Worm (Caenorhabditis elegans): ENCODE data around the gene prx-1.

Gene prx-1

DNA sequence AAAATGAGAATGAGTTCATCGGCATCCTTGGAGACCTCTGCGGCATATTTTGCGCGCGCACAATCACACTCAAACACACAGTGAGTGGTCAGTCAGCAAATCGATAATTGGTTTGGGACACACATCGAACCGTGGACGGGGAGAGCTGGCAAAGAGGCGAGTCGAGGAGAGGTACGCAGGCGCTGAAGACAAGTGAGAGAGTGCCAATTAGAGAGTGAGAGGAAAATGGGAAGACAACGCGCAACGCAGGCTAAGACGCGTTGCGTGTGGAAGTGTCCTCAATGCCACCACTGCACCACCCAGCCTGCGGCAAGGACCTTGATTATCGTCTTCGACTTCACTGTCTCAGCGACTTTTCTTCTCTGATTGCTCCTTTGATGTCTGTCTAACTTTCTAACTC, 16.5 kb upstream of the prx-1 start:
- TF ChIP-seq hnd-1 (tag; optimal IDR thresholded peaks at IDR 0.05): no peak
- TF ChIP-seq hmg-4 (GFP tag; optimal IDR thresholded peaks at IDR 0.05): peak; percentile 75

DNA sequence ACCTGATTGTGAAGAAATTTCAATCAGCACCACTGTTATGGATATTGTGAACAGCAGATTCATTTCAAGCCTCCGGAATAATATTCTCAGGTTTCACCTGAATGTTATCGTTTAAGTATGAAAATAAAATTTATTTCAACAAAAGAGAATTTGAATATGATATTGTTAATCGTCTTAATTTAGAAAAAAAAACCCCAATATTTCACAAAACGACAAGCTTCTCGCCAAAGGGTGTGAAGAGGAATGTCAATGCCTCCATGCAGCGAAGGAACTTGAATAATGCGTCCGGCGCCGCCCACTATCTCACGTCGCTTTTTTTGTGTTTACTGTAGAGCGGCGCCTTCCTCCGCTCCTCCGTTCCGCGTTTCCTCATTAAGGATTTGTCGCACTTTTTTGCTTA, 10.6 kb upstream of the prx-1 start, which contains the start of gene C11H1.5:
TSS of gene C11H1.5 (minus strand) at position 101 of the 400 bp plus-strand sequence.
- TF ChIP-seq pes-1 (GFP tag; IDR thresholded peaks at IDR 0.05) (no peak), ceh-13 (GFP tag; optimal IDR thresholded peaks at IDR 0.05) (no peak), B0310.2 (tag; optimal IDR thresholded peaks at IDR 0.05) (no peak), flt-1 (GFP tag; IDR thresholded peaks at IDR 0.05) (no peak), scrt-1 (GFP tag; IDR thresholded peaks at IDR 0.05) (no peak)

DNA sequence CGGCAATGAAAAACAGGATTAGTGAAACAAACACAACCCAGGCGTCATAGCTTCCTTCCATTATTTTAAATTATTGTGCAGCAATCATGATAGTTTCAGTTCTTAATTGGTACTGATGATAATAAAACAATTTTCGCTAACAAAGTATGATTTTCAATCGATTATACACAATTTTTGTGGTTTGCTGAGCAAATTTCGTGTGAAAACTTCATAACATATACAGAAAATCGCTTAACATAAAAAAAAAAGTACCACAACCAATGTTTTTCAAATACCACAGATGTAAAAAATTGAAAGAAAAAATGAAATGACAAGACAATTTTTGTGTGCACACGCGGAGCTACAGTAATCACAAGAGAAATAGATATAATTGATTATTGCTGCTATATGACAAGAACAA, 6.1 kb upstream of the prx-1 start, which contains the start of gene gphr-2:
TSS of gene gphr-2 (minus strand) at position 101 of the 400 bp plus-strand sequence.
- no peak for TF ChIP-seq hnd-1 (tag; optimal IDR thresholded peaks at IDR 0.05)
- TF ChIP-seq B0310.2 (tag; optimal IDR thresholded peaks at IDR 0.05): no peak
- no peak for TF ChIP-seq aly-1 (tag; optimal IDR thresholded peaks at IDR 0.05)
- TF ChIP-seq hmbx-1 (tag; optimal IDR thresholded peaks at IDR 0.05): no peak
- no peak for TF ChIP-seq pes-1 (GFP tag; IDR thresholded peaks at IDR 0.05)
- no peak for TF ChIP-seq flt-1 (GFP tag; IDR thresholded peaks at IDR 0.05)
- TF ChIP-seq ets-7 (tag; optimal IDR thresholded peaks at IDR 0.05): no peak
- no peak for TF ChIP-seq F13C5.2 (tag; optimal IDR thresholded peaks at IDR 0.05)
- no peak for TF ChIP-seq scrt-1 (GFP tag; IDR thresholded peaks at IDR 0.05)
- no peak for TF ChIP-seq tra-4 (tag; optimal IDR thresholded peaks at IDR 0.05)
- TF ChIP-seq ceh-13 (GFP tag; optimal IDR thresholded peaks at IDR 0.05): no peak

DNA sequence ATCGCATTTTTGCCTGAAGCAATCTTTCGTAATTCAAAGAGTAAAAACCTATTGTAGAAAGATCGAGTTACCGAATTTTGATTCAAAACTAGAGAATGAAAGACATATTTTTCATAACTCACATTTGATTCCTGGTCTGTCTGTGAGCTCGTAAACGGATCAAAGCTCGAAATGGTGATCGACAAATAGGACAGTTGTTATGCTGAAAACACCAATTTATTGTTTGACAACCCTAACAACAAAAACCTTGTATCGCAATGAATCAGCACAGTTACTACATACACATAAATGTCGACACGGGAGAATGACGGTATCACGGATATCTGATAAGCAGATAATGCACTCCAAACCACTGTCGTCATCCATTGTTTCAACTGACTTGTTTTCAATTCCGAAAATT, 4.1 kb upstream of the prx-1 start:
- TF ChIP-seq B0310.2 (tag; optimal IDR thresholded peaks at IDR 0.05) (no peak), pes-1 (GFP tag; IDR thresholded peaks at IDR 0.05) (no peak), tbx-37 (GFP tag; conservative IDR thresholded peaks at IDR 0.05) (no peak), tbx-11 (GFP tag; IDR thresholded peaks at IDR 0.05) (no peak), ama-1 (optimal IDR thresholded peaks at IDR 0.05) (no peak), tra-4 (tag; optimal IDR thresholded peaks at IDR 0.05) (no peak), ets-7 (tag; optimal IDR thresholded peaks at IDR 0.05) (no peak), ceh-36 (tag; optimal IDR thresholded peaks at IDR 0.05) (no peak)

DNA sequence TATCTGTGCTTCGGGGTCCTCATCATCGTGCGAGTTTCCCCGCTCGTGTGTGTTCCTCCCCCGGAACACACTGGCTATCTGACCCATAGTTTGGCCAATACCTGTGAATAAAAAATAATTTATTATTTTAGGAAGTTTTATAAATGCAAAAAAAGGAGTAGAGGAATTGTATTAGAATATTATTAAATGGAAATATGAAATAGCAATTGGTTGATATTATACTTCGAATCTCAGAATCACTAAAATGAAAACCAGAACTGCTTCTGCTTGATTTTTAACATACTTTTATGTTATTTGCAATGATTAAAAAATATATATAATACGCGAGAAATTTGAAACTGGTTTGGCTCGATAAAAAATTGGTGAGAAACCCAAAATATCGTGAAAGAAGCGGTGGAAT, 2.1 kb upstream of the prx-1 start, which contains the start of gene mgrn-1:
TSS of gene mgrn-1 (minus strand) at position 101 of the 400 bp plus-strand sequence.
- TF ChIP-seq ceh-13 (GFP tag; optimal IDR thresholded peaks at IDR 0.05): no peak
- TF ChIP-seq tra-4 (tag; optimal IDR thresholded peaks at IDR 0.05): no peak
- no peak for TF ChIP-seq sea-1 (GFP tag; conservative IDR thresholded peaks at IDR 0.05)
- TF ChIP-seq flt-1 (GFP tag; IDR thresholded peaks at IDR 0.05): no peak
- TF ChIP-seq hmbx-1 (tag; optimal IDR thresholded peaks at IDR 0.05): no peak
- no peak for TF ChIP-seq tbx-11 (GFP tag; IDR thresholded peaks at IDR 0.05)
- TF ChIP-seq aly-1 (tag; optimal IDR thresholded peaks at IDR 0.05): no peak
- TF ChIP-seq ets-7 (tag; optimal IDR thresholded peaks at IDR 0.05): no peak

DNA sequence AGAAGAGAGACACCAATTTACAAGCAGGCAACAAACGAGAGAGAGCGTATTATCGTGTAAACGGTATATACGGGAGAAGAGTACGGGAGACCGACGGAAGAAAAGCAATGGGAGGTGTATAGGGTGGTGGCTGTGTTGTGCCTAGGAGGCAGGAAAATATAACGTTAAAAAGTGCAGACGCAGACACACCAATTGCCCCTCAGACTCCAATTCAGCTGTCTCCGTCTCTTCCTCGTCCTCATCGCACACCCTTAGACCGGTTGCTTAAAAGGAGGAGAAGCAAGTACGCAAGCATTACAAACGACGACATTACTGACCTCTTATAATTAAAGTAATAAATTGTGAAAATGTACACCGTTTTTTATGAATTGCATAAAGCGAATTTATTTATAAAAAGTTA, 1.3 kb upstream of the prx-1 start:
- 0 out of 2 replicates have a peak, but pooled peaks have one; percentile 18 for TF ChIP-seq tbx-37 (GFP tag; conservative IDR thresholded peaks at IDR 0.05)
- TF ChIP-seq scrt-1 (GFP tag; IDR thresholded peaks at IDR 0.05): 0 out of 2 replicates have a peak, but pooled peaks have one; percentile 28
- peak; percentile 54 for TF ChIP-seq B0310.2 (tag; optimal IDR thresholded peaks at IDR 0.05)
- TF ChIP-seq ceh-13 (GFP tag; optimal IDR thresholded peaks at IDR 0.05): peak; percentile 4
- no peak for TF ChIP-seq sea-1 (GFP tag; conservative IDR thresholded peaks at IDR 0.05)
- TF ChIP-seq ceh-36 (tag; optimal IDR thresholded peaks at IDR 0.05): no peak
- peak; percentile 88 for TF ChIP-seq hmg-4 (GFP tag; optimal IDR thresholded peaks at IDR 0.05)
- peak; percentile 76 for TF ChIP-seq F13C5.2 (tag; optimal IDR thresholded peaks at IDR 0.05)
- TF ChIP-seq flt-1 (GFP tag; IDR thresholded peaks at IDR 0.05): peak; percentile 59; the same call in 1 of the 2 replicates
- no peak for TF ChIP-seq hmbx-1 (tag; optimal IDR thresholded peaks at IDR 0.05)

DNA sequence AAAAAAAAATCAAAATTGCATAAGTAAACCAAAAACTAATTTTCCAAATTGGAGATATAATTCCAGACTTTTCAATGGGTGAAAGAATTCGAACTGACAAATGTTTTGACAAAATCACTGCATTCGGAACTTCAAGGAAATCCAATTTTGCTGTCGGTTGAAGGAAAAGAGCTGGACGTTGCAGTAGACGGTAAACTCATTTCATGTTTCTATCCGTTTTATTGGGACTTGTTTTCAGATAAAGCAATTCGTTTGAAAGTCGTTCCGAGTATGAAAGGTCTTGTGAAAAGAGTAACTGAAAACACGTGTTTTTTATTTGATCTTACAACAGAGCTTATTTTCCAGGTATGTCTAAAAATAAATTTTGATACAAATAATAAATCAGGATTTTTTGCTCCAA, 2.4 kb downstream of the prx-1 start:
- TF ChIP-seq hmbx-1 (tag; optimal IDR thresholded peaks at IDR 0.05) (no peak), sea-1 (GFP tag; conservative IDR thresholded peaks at IDR 0.05) (no peak), F13C5.2 (tag; optimal IDR thresholded peaks at IDR 0.05) (no peak)

DNA sequence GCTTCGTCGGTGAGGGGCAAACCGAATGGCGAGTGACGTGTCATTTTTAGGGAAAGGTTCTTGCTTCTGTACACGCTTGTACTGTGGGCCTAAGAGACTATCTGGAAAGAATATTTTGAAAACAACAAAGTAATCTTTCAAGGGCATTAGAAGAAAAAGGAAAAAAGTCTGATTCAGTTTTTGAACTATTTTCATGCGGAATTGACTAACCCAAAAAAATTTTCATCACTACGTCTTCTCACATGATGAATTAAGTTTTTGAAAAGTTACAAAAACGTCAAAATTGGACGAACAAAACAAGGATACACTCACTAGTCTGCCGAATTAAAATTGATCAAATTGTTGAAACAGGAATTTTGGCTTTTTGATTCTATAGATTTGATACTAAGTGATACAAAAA, 6.6 kb downstream of the prx-1 start, which contains the start of gene C11H1.9:
TSS of gene C11H1.9 (minus strand) at position 101 of the 400 bp plus-strand sequence.
- TF ChIP-seq scrt-1 (GFP tag; IDR thresholded peaks at IDR 0.05) (no peak), hmbx-1 (tag; optimal IDR thresholded peaks at IDR 0.05) (no peak), B0310.2 (tag; optimal IDR thresholded peaks at IDR 0.05) (no peak), sea-1 (GFP tag; conservative IDR thresholded peaks at IDR 0.05) (no peak), ets-7 (tag; optimal IDR thresholded peaks at IDR 0.05) (no peak), ceh-13 (GFP tag; optimal IDR thresholded peaks at IDR 0.05) (no peak), ceh-36 (tag; optimal IDR thresholded peaks at IDR 0.05) (no peak), tra-4 (tag; optimal IDR thresholded peaks at IDR 0.05) (no peak), hmg-4 (GFP tag; optimal IDR thresholded peaks at IDR 0.05) (no peak), aly-1 (tag; optimal IDR thresholded peaks at IDR 0.05) (no peak), F13C5.2 (tag; optimal IDR thresholded peaks at IDR 0.05) (no peak), tbx-11 (GFP tag; IDR thresholded peaks at IDR 0.05) (no peak), pes-1 (GFP tag; IDR thresholded peaks at IDR 0.05) (no peak), ama-1 (optimal IDR thresholded peaks at IDR 0.05) (no peak), tbx-37 (GFP tag; conservative IDR thresholded peaks at IDR 0.05) (no peak), flt-1 (GFP tag; IDR thresholded peaks at IDR 0.05) (no peak)

DNA sequence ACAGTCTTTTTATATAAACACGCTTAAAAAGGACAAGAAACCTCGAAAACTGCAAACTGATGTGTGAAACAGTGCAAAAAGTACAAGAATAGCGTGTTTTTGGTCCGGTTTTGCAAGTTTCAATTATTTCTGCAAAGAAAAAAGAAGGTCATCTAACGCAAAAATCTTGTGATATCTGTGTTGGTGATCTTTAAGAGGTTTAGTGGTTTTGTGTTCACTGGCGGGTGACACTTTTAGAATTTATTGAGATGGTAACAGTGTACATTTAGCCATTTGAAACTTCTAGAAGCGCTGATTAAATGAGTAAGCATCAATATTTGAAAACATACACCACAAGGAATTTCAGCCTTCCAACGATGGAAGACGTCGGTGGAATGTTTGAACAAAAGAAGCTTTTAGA, 9.1 kb downstream of the prx-1 start:
- TF ChIP-seq scrt-1 (GFP tag; IDR thresholded peaks at IDR 0.05): no peak
- TF ChIP-seq hmg-4 (GFP tag; optimal IDR thresholded peaks at IDR 0.05): no peak
- no peak for TF ChIP-seq ama-1 (optimal IDR thresholded peaks at IDR 0.05)
- no peak for TF ChIP-seq B0310.2 (tag; optimal IDR thresholded peaks at IDR 0.05)
- TF ChIP-seq hmbx-1 (tag; optimal IDR thresholded peaks at IDR 0.05): no peak
- no peak for TF ChIP-seq tra-4 (tag; optimal IDR thresholded peaks at IDR 0.05)
- no peak for TF ChIP-seq flt-1 (GFP tag; IDR thresholded peaks at IDR 0.05)
- no peak for TF ChIP-seq ceh-36 (tag; optimal IDR thresholded peaks at IDR 0.05)
- TF ChIP-seq F13C5.2 (tag; optimal IDR thresholded peaks at IDR 0.05): no peak
- no peak for TF ChIP-seq tbx-37 (GFP tag; conservative IDR thresholded peaks at IDR 0.05)
- no peak for TF ChIP-seq tbx-11 (GFP tag; IDR thresholded peaks at IDR 0.05)
- no peak for TF ChIP-seq ets-7 (tag; optimal IDR thresholded peaks at IDR 0.05)
- TF ChIP-seq ceh-13 (GFP tag; optimal IDR thresholded peaks at IDR 0.05): no peak
- TF ChIP-seq sea-1 (GFP tag; conservative IDR thresholded peaks at IDR 0.05): no peak
- no peak for TF ChIP-seq aly-1 (tag; optimal IDR thresholded peaks at IDR 0.05)
- no peak for TF ChIP-seq pes-1 (GFP tag; IDR thresholded peaks at IDR 0.05)
- TF ChIP-seq hnd-1 (tag; optimal IDR thresholded peaks at IDR 0.05): no peak

Measured in whole organism, early embryonic.